Fruit fly (Drosophila melanogaster) whole organism, prepupa: ENCODE results near the gene CG15529.
A peak's percentile ranks its signal among the peaks of the same experiment; 100 is the strongest.

ENCODE experiments used
- CG10631 ChIP-seq: fragments of 200-800 bp; sonication (Bioruptor generic); optimal IDR thresholded peaks from 2 replicates; lab custom pipeline; 2016; ENCODE audit warnings: missing biosample characterization, missing genetic modification characterization
- CG15336 ChIP-seq: fragments of 200-800 bp; sonication (Bioruptor generic); IDR thresholded peaks from 2 replicates; pipeline ENCODE4 v1.3.6; 2022; ENCODE audit warnings: missing biosample characterization, missing genetic modification characterization
- CG6808 ChIP-seq: fragments of 200-800 bp; sonication (Bioruptor generic); optimal IDR thresholded peaks from 3 replicates; lab custom pipeline; 2017; ENCODE audit warnings: missing biosample characterization, missing genetic modification characterization, mild to moderate bottlenecking, moderate library complexity, missing genetic modification reagents
- acj6 ChIP-seq: fragments of 200-800 bp; sonication (Bioruptor generic); optimal IDR thresholded peaks from 3 replicates; lab custom pipeline; 2016; ENCODE audit warnings: missing biosample characterization, missing genetic modification characterization

DNA sequence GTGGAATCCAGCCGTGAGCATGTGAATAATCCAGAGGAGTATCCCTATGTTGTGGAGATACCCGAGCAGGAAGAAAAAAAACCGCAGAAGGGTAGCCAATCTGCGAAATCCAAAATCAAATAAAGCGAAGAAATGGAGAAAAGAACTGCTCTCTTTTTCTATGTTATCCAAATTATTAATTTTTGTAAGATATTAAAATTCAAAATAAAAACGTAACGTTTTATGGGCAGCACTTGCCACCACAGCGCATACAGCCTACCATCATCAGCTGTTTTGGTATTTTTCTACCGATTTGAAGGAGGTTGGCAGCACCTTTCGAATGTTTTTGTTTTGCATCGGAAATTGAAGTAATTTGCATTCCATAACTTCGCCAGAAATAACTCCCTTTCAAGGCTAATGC lies 28.1 kb downstream of the CG15529 start, which contains the start of gene Bet5:
- TF ChIP-seq acj6 (no peak), CG10631 (GFP tag; lab: Kevin White, UChicago) (no peak), CG15336 (GFP tag; lab: Robert Waterston, UW) (no peak), CG6808 (peak; percentile 100)
